Fruit fly (Drosophila melanogaster): ENCODE measurements around the gene CG17026.

The CG17026 gene

DNA sequence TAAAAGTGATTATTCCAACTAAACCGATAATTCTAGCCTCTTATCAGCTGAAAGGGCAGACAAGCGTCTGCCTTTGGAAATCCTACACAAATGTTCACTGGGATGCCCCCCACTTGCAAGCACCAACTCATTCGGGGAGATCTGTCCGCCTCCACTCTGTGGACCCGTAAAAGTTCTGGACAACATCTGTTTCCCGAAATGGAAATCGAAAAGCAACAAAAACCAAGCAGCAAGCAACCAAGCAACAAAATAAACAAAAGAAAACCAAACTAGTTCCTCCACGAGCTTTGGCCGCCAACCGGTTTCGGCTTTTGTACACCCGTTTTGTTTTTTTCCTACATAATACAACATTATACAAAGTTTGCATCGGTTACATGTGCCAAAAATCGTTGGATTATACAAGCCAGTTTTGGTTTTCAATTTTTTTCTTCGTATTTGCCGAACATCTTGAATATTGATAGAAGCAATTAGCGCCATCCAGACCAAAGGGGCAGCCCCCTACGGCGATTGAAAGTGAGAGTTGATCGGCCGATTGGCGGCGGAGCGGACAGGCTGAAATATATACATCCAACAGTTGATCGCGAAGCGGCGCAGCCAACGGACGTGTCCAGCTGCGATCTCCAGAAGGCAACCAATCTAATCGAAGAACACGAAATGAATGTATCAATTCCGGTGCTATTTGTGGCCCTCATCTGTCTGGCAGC, 16.4 kb upstream of the CG17026 start, which contains the start of gene CG17032 (continued):
- peak; percentile 2 for TF ChIP-seq Spps (tag; optimal IDR thresholded peaks at IDR 0.05)
- no peak for TF ChIP-seq org-1 (GFP tag; optimal IDR thresholded peaks at IDR 0.05)
- TF ChIP-seq CG1529 (GFP tag; optimal IDR thresholded peaks at IDR 0.05): no peak
- TF ChIP-seq Drgx (GFP tag; IDR thresholded peaks at IDR 0.05): peak; percentile 14; the same call in 1 of the 2 replicates
- TF ChIP-seq CG4617 (GFP tag; optimal IDR thresholded peaks at IDR 0.05; ENCODE audit: borderline replicate concordance): no peak
- TF ChIP-seq ro (GFP tag; IDR thresholded peaks at IDR 0.05): no peak
- no peak for TF ChIP-seq Mrtf (GFP tag; IDR thresholded peaks at IDR 0.05)
- TF ChIP-seq gcm (GFP tag; optimal IDR thresholded peaks at IDR 0.05): no peak
- TF ChIP-seq CG4820 (GFP tag; optimal IDR thresholded peaks at IDR 0.05): no peak
- no peak for TF ChIP-seq sima (GFP tag; optimal IDR thresholded peaks at IDR 0.05)
- TF ChIP-seq CG13894 (tag; optimal IDR thresholded peaks at IDR 0.05): peak; percentile 90
- TF ChIP-seq Bdp1 (GFP tag; optimal IDR thresholded peaks at IDR 0.05): no peak
- TF ChIP-seq crc (GFP tag; optimal IDR thresholded peaks at IDR 0.05): no peak
- TF ChIP-seq so (GFP tag; IDR thresholded peaks at IDR 0.05): 0 out of 3 replicates have a peak, but pooled peaks have one; percentile 6
- no peak for TF ChIP-seq Mes4 (GFP tag; optimal IDR thresholded peaks at IDR 0.05)
- TF ChIP-seq Ptx1 (GFP tag; IDR thresholded peaks at IDR 0.05): no peak
- no peak for TF ChIP-seq CG8089 (GFP tag; optimal IDR thresholded peaks at IDR 0.05)
- no peak for TF ChIP-seq kah (GFP tag; optimal IDR thresholded peaks at IDR 0.05)
- TF ChIP-seq CG3726 (GFP tag; IDR thresholded peaks at IDR 0.05): no peak
- TF ChIP-seq mirr (GFP tag; optimal IDR thresholded peaks at IDR 0.05): peak; percentile 38
- TF ChIP-seq dysf (GFP tag; IDR thresholded peaks at IDR 0.05): no peak
- no peak for TF ChIP-seq ssp (GFP tag; IDR thresholded peaks at IDR 0.05)
- TF ChIP-seq tin (GFP tag; optimal IDR thresholded peaks at IDR 0.05): no peak
- TF ChIP-seq CG11696 (GFP tag; IDR thresholded peaks at IDR 0.05): no peak
- no peak for TF ChIP-seq CG16779 (GFP tag; IDR thresholded peaks at IDR 0.05)
- TF ChIP-seq CG16863 (GFP tag; optimal IDR thresholded peaks at IDR 0.05): no peak
- no peak for TF ChIP-seq CG7372 (GFP tag; IDR thresholded peaks at IDR 0.05)
- TF ChIP-seq CG13624 (GFP tag; optimal IDR thresholded peaks at IDR 0.05): no peak
- no peak for TF ChIP-seq MBD-R2 (GFP tag; IDR thresholded peaks at IDR 0.05)
- peak; percentile 67 for TF ChIP-seq B-H2 (GFP tag; optimal IDR thresholded peaks at IDR 0.05)
- no peak for TF ChIP-seq trh (GFP tag; optimal IDR thresholded peaks at IDR 0.05)
- TF ChIP-seq Oaz (GFP tag; IDR thresholded peaks at IDR 0.05): no peak
- no peak for TF ChIP-seq wdn (GFP tag; IDR thresholded peaks at IDR 0.05)
- TF ChIP-seq disco-r (GFP tag; optimal IDR thresholded peaks at IDR 0.05): no peak
- no peak for TF ChIP-seq Dp (GFP tag; optimal IDR thresholded peaks at IDR 0.05)
- TF ChIP-seq Rfx (GFP tag; IDR thresholded peaks at IDR 0.05): no peak
- no peak for TF ChIP-seq inv (GFP tag; IDR thresholded peaks at IDR 0.05; ENCODE audit: partially characterized antibody)
- TF ChIP-seq Eip74EF (GFP tag; optimal IDR thresholded peaks at IDR 0.05): peak in 1 of 2 experiments; percentile 58
- TF ChIP-seq grn (GFP tag; optimal IDR thresholded peaks at IDR 0.05): no peak
- TF ChIP-seq CG2202 (tag; optimal IDR thresholded peaks at IDR 0.05): no peak
- no peak for TF ChIP-seq Camta (GFP tag; optimal IDR thresholded peaks at IDR 0.05)
- no peak for TF ChIP-seq schlank (tag; optimal IDR thresholded peaks at IDR 0.05)
- no peak for TF ChIP-seq Dad (GFP tag; optimal IDR thresholded peaks at IDR 0.05)
- no peak for TF ChIP-seq sim (GFP tag; IDR thresholded peaks at IDR 0.05)
- TF ChIP-seq tll (GFP tag; optimal IDR thresholded peaks at IDR 0.05): no peak
- TF ChIP-seq CG30020 (tag; optimal IDR thresholded peaks at IDR 0.05): no peak
- no peak for TF ChIP-seq Stat92E (GFP tag; optimal IDR thresholded peaks at IDR 0.05)
- TF ChIP-seq unc-4 (GFP tag; IDR thresholded peaks at IDR 0.05; ENCODE audit: partially characterized antibody): no peak
- TF ChIP-seq BtbVII (GFP tag; optimal IDR thresholded peaks at IDR 0.05): peak; percentile 34
- TF ChIP-seq fd96Cb (tag; optimal IDR thresholded peaks at IDR 0.05): no peak
- no peak for TF ChIP-seq CG10979 (tag; optimal IDR thresholded peaks at IDR 0.05)

Measured in whole organism, embryonic.